Fruit fly (Drosophila melanogaster): Measurements from ENCODE around the gene Mur11Da.

Mur11Da gene

dm6 chrX:12929817-12930216 lies 37.9 kb upstream of the Mur11Da start:
- TF ChIP-seq tj (GFP tag; optimal IDR thresholded peaks at IDR 0.05) (no peak), CG12768 (GFP tag; optimal IDR thresholded peaks at IDR 0.05) (no peak), Clk (GFP tag; optimal IDR thresholded peaks at IDR 0.05) (no peak), pad (GFP tag; optimal IDR thresholded peaks at IDR 0.05) (peak; percentile 32)

dm6 chrX:12937825-12938520 lies 29.7 kb upstream of the Mur11Da start:
- TF ChIP-seq cnc (optimal IDR thresholded peaks at IDR 0.05) (no peak), Mnt (GFP tag; optimal IDR thresholded peaks at IDR 0.05) (no peak), CG7101 (tag; optimal IDR thresholded peaks at IDR 0.05) (peak; percentile 44), CG1620 (GFP tag; optimal IDR thresholded peaks at IDR 0.05) (no peak), CG14711 (tag; optimal IDR thresholded peaks at IDR 0.05) (peak; percentile 13), tj (GFP tag; optimal IDR thresholded peaks at IDR 0.05) (no peak), cic (GFP tag; optimal IDR thresholded peaks at IDR 0.05) (no peak), CG5204 (GFP tag; optimal IDR thresholded peaks at IDR 0.05) (no peak), CG11617 (GFP tag; optimal IDR thresholded peaks at IDR 0.05) (no peak), CG33017 (tag; optimal IDR thresholded peaks at IDR 0.05) (peak; percentile 14), ovo (GFP tag; optimal IDR thresholded peaks at IDR 0.05) (no peak), Hr96 (GFP tag; optimal IDR thresholded peaks at IDR 0.05) (no peak), CG12768 (GFP tag; optimal IDR thresholded peaks at IDR 0.05) (no peak), pad (GFP tag; optimal IDR thresholded peaks at IDR 0.05) (no peak), kay (GFP tag; ENCODE audit: borderline replicate concordance) (peak; percentile 35), CG7045 (GFP tag; optimal IDR thresholded peaks at IDR 0.05) (no peak), toe (GFP tag; optimal IDR thresholded peaks at IDR 0.05) (no peak), Crg-1 (GFP tag; optimal IDR thresholded peaks at IDR 0.05) (no peak), Clk (GFP tag; optimal IDR thresholded peaks at IDR 0.05) (no peak)

- TF ChIP-seq cnc (optimal IDR thresholded peaks at IDR 0.05) (no peak), CG7101 (tag; optimal IDR thresholded peaks at IDR 0.05) (no peak), CG5204 (GFP tag; optimal IDR thresholded peaks at IDR 0.05) (no peak)
Measured at dm6 chrX:12939021-12939420, 28.7 kb upstream of the Mur11Da start.

- TF ChIP-seq pad (GFP tag; optimal IDR thresholded peaks at IDR 0.05) (no peak), CG14711 (tag; optimal IDR thresholded peaks at IDR 0.05) (no peak), CG7045 (GFP tag; optimal IDR thresholded peaks at IDR 0.05) (no peak), CG12768 (GFP tag; optimal IDR thresholded peaks at IDR 0.05) (no peak), Clk (GFP tag; optimal IDR thresholded peaks at IDR 0.05) (no peak), ovo (GFP tag; optimal IDR thresholded peaks at IDR 0.05) (no peak), Hr96 (GFP tag; optimal IDR thresholded peaks at IDR 0.05) (no peak), Mnt (GFP tag; optimal IDR thresholded peaks at IDR 0.05) (no peak), toe (GFP tag; optimal IDR thresholded peaks at IDR 0.05) (no peak), CG7101 (tag; optimal IDR thresholded peaks at IDR 0.05) (no peak), cic (GFP tag; optimal IDR thresholded peaks at IDR 0.05) (no peak), CG1620 (GFP tag; optimal IDR thresholded peaks at IDR 0.05) (no peak)
Measured at dm6 chrX:12939951-12940350, 27.7 kb upstream of the Mur11Da start.

dm6 chrX:12940396-12940795 lies 27.3 kb upstream of the Mur11Da start:
- TF ChIP-seq CG14711 (tag; optimal IDR thresholded peaks at IDR 0.05) (no peak), CG5204 (GFP tag; optimal IDR thresholded peaks at IDR 0.05) (no peak), pad (GFP tag; optimal IDR thresholded peaks at IDR 0.05) (no peak), cic (GFP tag; optimal IDR thresholded peaks at IDR 0.05) (no peak), bab1 (GFP tag; optimal IDR thresholded peaks at IDR 0.05) (no peak), CG1620 (GFP tag; optimal IDR thresholded peaks at IDR 0.05) (no peak)

dm6 chrX:12947670-12948069 lies 20.0 kb upstream of the Mur11Da start:
- TF ChIP-seq cnc (optimal IDR thresholded peaks at IDR 0.05) = no peak
- no peak for TF ChIP-seq CG7045 (GFP tag; optimal IDR thresholded peaks at IDR 0.05)
- TF ChIP-seq Hr96 (GFP tag; optimal IDR thresholded peaks at IDR 0.05) = no peak
- TF ChIP-seq CG5204 (GFP tag; optimal IDR thresholded peaks at IDR 0.05) = no peak
- no peak for TF ChIP-seq Crg-1 (GFP tag; optimal IDR thresholded peaks at IDR 0.05)
- TF ChIP-seq CG14711 (tag; optimal IDR thresholded peaks at IDR 0.05) = no peak
- no peak for TF ChIP-seq CG12768 (GFP tag; optimal IDR thresholded peaks at IDR 0.05)
- TF ChIP-seq pad (GFP tag; optimal IDR thresholded peaks at IDR 0.05) = no peak
- TF ChIP-seq CG11617 (GFP tag; optimal IDR thresholded peaks at IDR 0.05) = no peak
- no peak for TF ChIP-seq ovo (GFP tag; optimal IDR thresholded peaks at IDR 0.05)
- TF ChIP-seq CG7101 (tag; optimal IDR thresholded peaks at IDR 0.05) = no peak
- TF ChIP-seq kay (GFP tag; ENCODE audit: borderline replicate concordance) = no peak

- TF ChIP-seq ovo (GFP tag; optimal IDR thresholded peaks at IDR 0.05) = no peak
- TF ChIP-seq CG1620 (GFP tag; optimal IDR thresholded peaks at IDR 0.05) = no peak
- no peak for TF ChIP-seq Crg-1 (GFP tag; optimal IDR thresholded peaks at IDR 0.05)
- no peak for TF ChIP-seq CG11617 (GFP tag; optimal IDR thresholded peaks at IDR 0.05)
- TF ChIP-seq CG14711 (tag; optimal IDR thresholded peaks at IDR 0.05) = no peak
- no peak for TF ChIP-seq cic (GFP tag; optimal IDR thresholded peaks at IDR 0.05)
- no peak for TF ChIP-seq bab1 (GFP tag; optimal IDR thresholded peaks at IDR 0.05)
- no peak for TF ChIP-seq kay (GFP tag; ENCODE audit: borderline replicate concordance)
- no peak for TF ChIP-seq toe (GFP tag; optimal IDR thresholded peaks at IDR 0.05)
- no peak for TF ChIP-seq CG7101 (tag; optimal IDR thresholded peaks at IDR 0.05)
- no peak for TF ChIP-seq Clk (GFP tag; optimal IDR thresholded peaks at IDR 0.05)
- no peak for TF ChIP-seq tj (GFP tag; optimal IDR thresholded peaks at IDR 0.05)
Measured at dm6 chrX:12957412-12957895, 10.2 kb upstream of the Mur11Da start, which contains the start of gene hec. Gene hec (minus strand): TSS chrX:12957462.

Measured in whole organism, adult.